Fruit fly (Drosophila melanogaster) whole organism, embryonic: Measurements from ENCODE around the gene PIG-L.
A peak's percentile ranks its signal among the peaks of the same experiment; 100 is the strongest.

Experiments
- Atf6 ChIP-seq: fragments of 200-800 bp; sonication (Bioruptor generic); IDR thresholded peaks from 2 replicates; pipeline ENCODE4 v1.3.6; 2022; ENCODE audit warnings: missing biosample characterization, missing genetic modification characterization
- C15 ChIP-seq: fragments of 200-800 bp; sonication (Bioruptor generic); IDR thresholded peaks from 3 replicates; pipeline ENCODE4 v1.3.6; 2022; ENCODE audit warnings: missing biosample characterization, missing genetic modification characterization
- CG10321 ChIP-seq: fragments of 200-800 bp; sonication (Bioruptor generic); IDR thresholded peaks from 2 replicates; pipeline ENCODE4 v1.3.6; 2022; ENCODE audit warnings: missing biosample characterization, missing genetic modification characterization
- CG14050 ChIP-seq: fragments of 200-800 bp; sonication (Bioruptor generic); IDR thresholded peaks from 3 replicates; pipeline ENCODE4 v1.3.6; 2022; ENCODE audit warnings: missing biosample characterization, missing genetic modification characterization
- CG15011 ChIP-seq: fragments of 200-800 bp; sonication (Bioruptor generic); optimal IDR thresholded peaks from 3 replicates; lab custom pipeline; 2018; ENCODE audit warnings: missing biosample characterization, mild to moderate bottlenecking, missing genetic modification characterization
- CG15269 ChIP-seq: fragments of 200-800 bp; sonication (Bioruptor generic); optimal IDR thresholded peaks from 2 replicates; lab custom pipeline; 2018; ENCODE audit warnings: missing biosample characterization, mild to moderate bottlenecking, missing genetic modification characterization, moderate library complexity
- CG1647 ChIP-seq: fragments of 200-800 bp; sonication (Bioruptor generic); optimal IDR thresholded peaks from 3 replicates; lab custom pipeline; 2016; ENCODE audit warnings: missing biosample characterization, missing genetic modification characterization
- CG2120 ChIP-seq: fragments of 200-800 bp; sonication (Bioruptor generic); optimal IDR thresholded peaks from 3 replicates; lab custom pipeline; 2016; ENCODE audit warnings: missing biosample characterization, missing genetic modification characterization
- CG2712 ChIP-seq: fragments of 200-800 bp; optimal IDR thresholded peaks from 3 replicates; lab custom pipeline; 2019; ENCODE audit warnings: missing biosample characterization, mild to moderate bottlenecking, missing genetic modification characterization, moderate library complexity
- CG30403 ChIP-seq: fragments of 200-800 bp; sonication (Bioruptor generic); optimal IDR thresholded peaks from 3 replicates; lab custom pipeline; 2016; ENCODE audit warnings: missing biosample characterization, missing genetic modification characterization
- CG3838 ChIP-seq: fragments of 200-800 bp; sonication (Bioruptor generic); optimal IDR thresholded peaks from 3 replicates; lab custom pipeline; 2016; ENCODE audit warnings: missing biosample characterization, missing genetic modification characterization
- CG5180 ChIP-seq: fragments of 200-800 bp; sonication (Bioruptor generic); optimal IDR thresholded peaks from 3 replicates; lab custom pipeline; 2017; ENCODE audit warnings: missing biosample characterization, missing genetic modification characterization, mild to moderate bottlenecking, moderate library complexity, missing genetic modification reagents
- CG6765 ChIP-seq: fragments of 200-800 bp; sonication (Bioruptor generic); optimal IDR thresholded peaks from 3 replicates; lab custom pipeline; 2017; ENCODE audit warnings: missing biosample characterization, mild to moderate bottlenecking, missing genetic modification characterization
- CG6813 ChIP-seq: fragments of 200-800 bp; sonication (Bioruptor generic); optimal IDR thresholded peaks from 2 replicates; lab custom pipeline; 2017; ENCODE audit warnings: missing biosample characterization, missing genetic modification characterization, mild to moderate bottlenecking, moderate library complexity, missing genetic modification reagents
- CG6854 ChIP-seq: fragments of 200-800 bp; sonication (Bioruptor generic); optimal IDR thresholded peaks from 3 replicates; lab custom pipeline; 2017; ENCODE audit warnings: missing biosample characterization, mild to moderate bottlenecking, missing genetic modification characterization
- CG7786 ChIP-seq: fragments of 200-800 bp; sonication (Bioruptor generic); optimal IDR thresholded peaks from 2 replicates; lab custom pipeline; 2016; ENCODE audit warnings: missing biosample characterization, missing genetic modification characterization
- CG8089 ChIP-seq: fragments of 200-800 bp; sonication (Bioruptor generic); optimal IDR thresholded peaks from 3 replicates; lab custom pipeline; 2016; ENCODE audit warnings: missing biosample characterization, missing genetic modification characterization
- CG8388 ChIP-seq: fragments of 200-800 bp; sonication (Bioruptor generic); optimal IDR thresholded peaks from 2 replicates; lab custom pipeline; 2019; ENCODE audit warnings: missing biosample characterization, mild to moderate bottlenecking, missing genetic modification characterization, moderate library complexity
- CG8924 ChIP-seq: fragments of 200-800 bp; optimal IDR thresholded peaks from 3 replicates; lab custom pipeline; 2019; ENCODE audit warnings: missing biosample characterization, mild to moderate bottlenecking, missing genetic modification characterization, moderate library complexity
- D ChIP-seq, 2 experiments: fragments of 200-800 bp in 1 of 2; fragments of >200 bp in 1 of 2; sonication (Bioruptor generic) in 1 of 2; optimal IDR thresholded peaks; 2 replicates in 1 of 2; 3 replicates in 1 of 2; lab custom pipeline; 2017; ENCODE audit warnings: mild to moderate bottlenecking in 1 of 2, missing biosample characterization in 1 of 2, missing genetic modification characterization in 1 of 2, missing genetic modification reagents in 1 of 2
- Dbx ChIP-seq: fragments of 200-800 bp; sonication (Bioruptor generic); IDR thresholded peaks from 3 replicates; pipeline ENCODE4 v1.3.6; 2022; ENCODE audit warnings: missing biosample characterization, missing genetic modification characterization
- Dll ChIP-seq: fragments of 200-800 bp; sonication (Bioruptor generic); IDR thresholded peaks from 4 replicates; pipeline ENCODE4 v1.3.6; 2022; ENCODE audit warnings: missing biosample characterization, missing genetic modification characterization; ENCODE audit not compliant: partially characterized antibody
- E2f1 ChIP-seq: fragments of 200-800 bp; sonication (Bioruptor generic); IDR thresholded peaks from 2 replicates; pipeline ENCODE4 v1.3.6; 2022; ENCODE audit warnings: missing biosample characterization, missing genetic modification characterization
- Ets97D ChIP-seq: fragments of 200-800 bp; sonication (Bioruptor generic); optimal IDR thresholded peaks from 3 replicates; lab custom pipeline; 2016; ENCODE audit warnings: missing biosample characterization, missing genetic modification characterization
- H2.0 ChIP-seq: fragments of 200-800 bp; sonication (Bioruptor generic); IDR thresholded peaks from 2 replicates; pipeline ENCODE4 v1.3.6; 2022; ENCODE audit warnings: missing biosample characterization, missing genetic modification characterization
- HLH4C ChIP-seq: fragments of 200-800 bp; sonication (Bioruptor generic); IDR thresholded peaks from 3 replicates; pipeline ENCODE4 v1.3.6; 2022; ENCODE audit warnings: missing biosample characterization, missing genetic modification characterization; ENCODE audit not compliant: partially characterized antibody
- Hr39 ChIP-seq: fragments of >200 bp; optimal IDR thresholded peaks from 2 replicates; lab custom pipeline; 2017
- Rfx ChIP-seq: fragments of 200-800 bp; sonication (Bioruptor generic); IDR thresholded peaks from 2 replicates; pipeline ENCODE4 v1.3.6; 2022; ENCODE audit warnings: missing biosample characterization, missing genetic modification characterization
- Ssrp ChIP-seq: fragments of 200-800 bp; sonication (Bioruptor generic); optimal IDR thresholded peaks from 2 replicates; lab custom pipeline; 2018; ENCODE audit warnings: missing biosample characterization, mild to moderate bottlenecking, missing genetic modification characterization, moderate library complexity
- btn ChIP-seq: fragments of 200-800 bp; sonication (Bioruptor generic); optimal IDR thresholded peaks from 2 replicates; lab custom pipeline; 2016; ENCODE audit warnings: missing biosample characterization, missing genetic modification characterization
- cas ChIP-seq: fragments of 200-800 bp; sonication (Bioruptor generic); IDR thresholded peaks from 2 replicates; pipeline ENCODE4 v1.3.6; 2022; ENCODE audit warnings: missing biosample characterization, missing genetic modification characterization
- corto ChIP-seq: fragments of 200-800 bp; sonication (Bioruptor generic); optimal IDR thresholded peaks from 2 replicates; lab custom pipeline; 2016; ENCODE audit warnings: missing biosample characterization, mild to moderate bottlenecking, missing genetic modification characterization, moderate library complexity
- crp ChIP-seq, 2 experiments: fragments of 200-800 bp; sonication (Bioruptor generic); optimal IDR thresholded peaks; 2 replicates in 1 of 2; 3 replicates in 1 of 2; lab custom pipeline; 2017; ENCODE audit warnings: missing biosample characterization in 2 of 2, missing genetic modification characterization in 2 of 2, mild to moderate bottlenecking in 1 of 2, moderate library complexity in 1 of 2
- dmrt11E ChIP-seq: fragments of 200-800 bp; sonication (Bioruptor generic); optimal IDR thresholded peaks from 3 replicates; lab custom pipeline; 2018; ENCODE audit warnings: missing biosample characterization, mild to moderate bottlenecking, missing genetic modification characterization, moderate library complexity
- esg ChIP-seq: fragments of 200-800 bp; sonication (Bioruptor generic); conservative IDR thresholded peaks from 2 replicates; pipeline ENCODE4 v1.3.6; 2022; ENCODE audit warnings: missing biosample characterization, missing genetic modification characterization
- ftz-f1 ChIP-seq: fragments of 200-800 bp; sonication (Bioruptor generic); optimal IDR thresholded peaks from 2 replicates; lab custom pipeline; 2016; ENCODE audit warnings: missing biosample characterization, missing genetic modification characterization
- fu2 ChIP-seq: fragments of 200-800 bp; sonication (Bioruptor generic); optimal IDR thresholded peaks from 2 replicates; lab custom pipeline; 2016; ENCODE audit warnings: missing biosample characterization, missing genetic modification characterization
- maf-S ChIP-seq: fragments of 200-800 bp; sonication (Bioruptor generic); optimal IDR thresholded peaks from 2 replicates; lab custom pipeline; 2016; ENCODE audit warnings: missing biosample characterization, missing genetic modification characterization
- pb ChIP-seq: fragments of 200-800 bp; sonication (Bioruptor generic); optimal IDR thresholded peaks from 3 replicates; lab custom pipeline; 2016; ENCODE audit warnings: missing biosample characterization, missing genetic modification characterization
- pita ChIP-seq: fragments of 200-800 bp; sonication (Bioruptor generic); optimal IDR thresholded peaks from 2 replicates; lab custom pipeline; 2017; ENCODE audit warnings: missing biosample characterization, mild to moderate bottlenecking, missing genetic modification characterization
- pros ChIP-seq: fragments of 200-800 bp; sonication (Bioruptor generic); optimal IDR thresholded peaks from 3 replicates; lab custom pipeline; 2019; ENCODE audit warnings: missing biosample characterization, mild to moderate bottlenecking, missing genetic modification characterization, moderate library complexity
- repo ChIP-seq: fragments of 200-800 bp; sonication (Bioruptor generic); optimal IDR thresholded peaks from 2 replicates; lab custom pipeline; 2016; ENCODE audit warnings: missing biosample characterization, missing genetic modification characterization
- salm ChIP-seq: fragments of 200-800 bp; sonication (Bioruptor generic); optimal IDR thresholded peaks from 2 replicates; lab custom pipeline; 2018; ENCODE audit warnings: missing biosample characterization, mild to moderate bottlenecking, missing genetic modification characterization
- sens-2 ChIP-seq: fragments of 200-800 bp; sonication (Bioruptor generic); IDR thresholded peaks from 2 replicates; pipeline ENCODE4 v1.3.6; 2022; ENCODE audit warnings: missing biosample characterization, missing genetic modification characterization
- slou ChIP-seq: fragments of 200-800 bp; sonication (Bioruptor generic); optimal IDR thresholded peaks from 3 replicates; lab custom pipeline; 2016; ENCODE audit warnings: missing biosample characterization, missing genetic modification characterization
- stwl ChIP-seq: fragments of 200-800 bp; sonication (Bioruptor generic); optimal IDR thresholded peaks from 3 replicates; lab custom pipeline; 2018; ENCODE audit warnings: missing biosample characterization, mild to moderate bottlenecking, missing genetic modification characterization, moderate library complexity
- tx ChIP-seq: fragments of 200-800 bp; sonication (Bioruptor generic); optimal IDR thresholded peaks from 2 replicates; lab custom pipeline; 2016; ENCODE audit warnings: missing biosample characterization, missing genetic modification characterization
- yki ChIP-seq: fragments of >200 bp; optimal IDR thresholded peaks from 3 replicates; lab custom pipeline; 2018
- zen ChIP-seq: fragments of 200-800 bp; sonication (Bioruptor generic); optimal IDR thresholded peaks from 3 replicates; lab custom pipeline; 2018; ENCODE audit warnings: missing biosample characterization, mild to moderate bottlenecking, missing genetic modification characterization, moderate library complexity
- zfh1 ChIP-seq: fragments of 200-800 bp; sonication (Bioruptor generic); IDR thresholded peaks from 3 replicates; pipeline ENCODE4 v1.3.6; 2022; ENCODE audit warnings: missing biosample characterization, missing genetic modification characterization

Gene PIG-L

DNA sequence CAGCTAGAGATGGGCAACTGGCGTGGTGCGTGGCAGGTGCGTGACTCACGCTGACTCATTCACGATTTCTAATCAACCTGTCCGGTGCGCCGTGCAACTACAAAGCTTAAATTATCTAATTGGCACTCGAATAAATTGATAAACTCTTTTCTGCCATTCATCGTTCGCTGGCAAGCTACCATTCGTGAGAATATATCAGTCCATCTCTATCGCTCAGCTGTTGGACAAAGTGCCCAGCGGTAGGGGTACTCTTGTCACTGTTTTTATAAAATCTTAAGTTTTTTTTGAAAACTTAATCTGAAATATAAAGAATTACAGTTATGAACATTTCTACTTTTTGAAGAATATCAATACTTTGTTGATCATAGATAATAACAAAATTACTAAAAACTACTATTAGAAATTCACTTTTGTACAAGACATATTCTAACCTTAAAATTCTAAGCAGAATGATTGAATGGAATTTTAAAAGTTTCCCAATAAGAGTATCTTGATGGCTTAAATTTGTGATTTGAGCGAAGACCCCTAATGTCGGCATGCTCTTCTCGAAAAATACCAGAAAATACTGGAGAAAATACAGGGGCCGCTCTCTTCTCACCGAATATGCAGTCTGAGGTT lies at the start of gene PIG-L, which contains the start of gene psidin (continued):
- TF ChIP-seq maf-S (GFP tag; lab: Kevin White, UChicago) (peak; percentile 50), CG5180 (GFP tag; lab: Kevin White, UChicago) (no peak), tx (GFP tag; lab: Kevin White, UChicago) (peak; percentile 68), zen (peak; percentile 80), CG6813 (GFP tag; lab: Kevin White, UChicago) (peak; percentile 20), pros (GFP tag; lab: Kevin White, UChicago) (no peak), Hr39 (lab: Kevin White, UChicago) (no peak), repo (GFP tag; lab: Kevin White, UChicago) (peak; percentile 36), CG1647 (GFP tag; lab: Kevin White, UChicago) (no peak), CG3838 (peak; percentile 71), Dbx (GFP tag; lab: Robert Waterston, UW) (peak; percentile 57), pita (GFP tag; lab: Kevin White, UChicago) (no peak), esg (GFP tag; lab: Robert Waterston, UW) (peak; percentile 67), Atf6 (GFP tag; lab: Robert Waterston, UW) (0 out of 2 replicates have a peak, but pooled peaks have one; percentile 11), salm (peak; percentile 47), crp (GFP tag; optimal IDR thresholded peaks at IDR 0.05; lab: Kevin White, UChicago) (peak; percentile 80 to 95), CG6765 (GFP tag; lab: Kevin White, UChicago) (no peak), yki (lab: Kevin White, UChicago) (no peak), HLH4C (GFP tag; lab: Robert Waterston, UW) (peak; percentile 91), CG10321 (GFP tag; lab: Robert Waterston, UW) (0 out of 2 replicates have a peak, but pooled peaks have one; percentile 45), Ssrp (tag; lab: Kevin White, UChicago) (peak; percentile 85), fu2 (GFP tag; lab: Kevin White, UChicago) (peak; percentile 84), CG15011 (GFP tag; lab: Kevin White, UChicago) (no peak), CG6854 (GFP tag; lab: Kevin White, UChicago) (no peak), C15 (GFP tag; lab: Robert Waterston, UW) (peak; percentile 57; the same call in 1 of the 3 replicates), corto (GFP tag; lab: Kevin White, UChicago) (no peak), Ets97D (GFP tag; lab: Kevin White, UChicago) (peak; percentile 69), btn (GFP tag; lab: Kevin White, UChicago) (no peak), stwl (tag; lab: Kevin White, UChicago) (peak; percentile 38), pb (peak; percentile 37), sens-2 (GFP tag; lab: Robert Waterston, UW) (no peak), H2.0 (peak; percentile 59), dmrt11E (peak; percentile 88), CG30403 (GFP tag; lab: Kevin White, UChicago) (peak; percentile 94), CG15269 (tag; lab: Kevin White, UChicago) (peak; percentile 89), CG7786 (GFP tag; lab: Kevin White, UChicago) (peak; percentile 75), D (optimal IDR thresholded peaks at IDR 0.05; lab: Kevin White, UChicago) (no peak), D (GFP tag; optimal IDR thresholded peaks at IDR 0.05; lab: Kevin White, UChicago) (peak; percentile 60), CG8924 (tag; lab: Kevin White, UChicago) (peak; percentile 85), ftz-f1 (GFP tag; lab: Kevin White, UChicago) (no peak), cas (GFP tag; lab: Robert Waterston, UW) (0 out of 2 replicates have a peak, but pooled peaks have one; percentile 8), slou (GFP tag; lab: Kevin White, UChicago) (peak; percentile 44), Dll (GFP tag; lab: Robert Waterston, UW) (peak; percentile 98), CG8388 (peak; percentile 76), zfh1 (GFP tag; lab: Robert Waterston, UW) (peak; percentile 68; the same call in 2 of the 3 replicates), CG14050 (no peak; the same call in 1 of the 3 replicates), CG2712 (tag; lab: Kevin White, UChicago) (peak; percentile 91), E2f1 (GFP tag; lab: Robert Waterston, UW) (peak; percentile 66), CG8089 (GFP tag; lab: Kevin White, UChicago) (peak; percentile 56), CG2120 (GFP tag; lab: Kevin White, UChicago) (peak; percentile 93), Rfx (GFP tag; lab: Robert Waterston, UW) (peak; percentile 80)
